Fruit fly (Drosophila melanogaster) whole organism: Measurements from ENCODE around the gene CG7017.

Experiments used
- CG8478 ChIP-seq: fragments of >200 bp; optimal IDR thresholded peaks from 2 replicates; lab custom pipeline; 2018; ENCODE audit warnings: inconsistent platforms
- Dll ChIP-seq: fragments of >200 bp; optimal IDR thresholded peaks from 2 replicates; lab custom pipeline; 2017
- EcR ChIP-seq, 2 experiments: fragments of >200 bp; optimal IDR thresholded peaks; 2 replicates each; lab custom pipeline; 2017; ENCODE audit warnings: missing biosample characterization in 2 of 2, missing genetic modification characterization in 2 of 2, missing genetic modification reagents in 2 of 2
- pan ChIP-seq: fragments of >200 bp; optimal IDR thresholded peaks from 2 replicates; lab custom pipeline; 2017
- psq ChIP-seq: fragments of >200 bp; optimal IDR thresholded peaks from 2 replicates; lab custom pipeline; 2017
- usp ChIP-seq: fragments of >200 bp; optimal IDR thresholded peaks from 2 replicates; lab custom pipeline; 2017; ENCODE audit warnings: missing biosample characterization, missing genetic modification characterization, mixed read lengths

The CG7017 gene

dm6 chr3L:20222617-20223016, 10.7 kb upstream of the CG7017 start:
- TF ChIP-seq usp (GFP tag; lab: Kevin White, UChicago) = no peak
- TF ChIP-seq Dll (lab: Kevin White, UChicago) = no peak
- TF ChIP-seq EcR (GFP tag; optimal IDR thresholded peaks at IDR 0.05; lab: Kevin White, UChicago) = no peak
- no peak for TF ChIP-seq pan
- TF ChIP-seq CG8478 (lab: Kevin White, UChicago) = no peak
- TF ChIP-seq psq (lab: Kevin White, UChicago) = no peak

DNA sequence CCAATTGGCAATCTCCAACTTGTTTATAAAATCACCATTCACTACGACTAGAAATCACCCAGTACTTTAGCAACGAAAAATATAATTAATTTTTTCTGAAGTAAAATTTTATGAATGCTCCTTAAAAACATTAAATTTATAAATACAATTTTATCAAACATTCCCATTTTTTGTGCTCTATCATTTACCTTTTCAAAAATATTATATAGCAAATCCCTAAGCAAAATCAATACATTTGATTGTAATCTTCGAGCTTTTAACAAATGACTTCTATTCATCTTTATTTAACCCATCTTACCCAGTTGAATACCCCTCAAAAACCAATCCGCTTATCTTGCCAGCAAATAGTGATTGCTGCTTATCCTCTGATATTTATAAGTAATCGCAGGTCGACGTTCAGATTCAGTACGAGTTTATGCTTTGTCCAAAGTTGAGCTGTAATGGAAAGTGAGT, 9.5 kb upstream of the CG7017 start, which contains the start of gene CG17145:
TSS of gene CG17145 (plus strand) at position 403 of the 453 bp plus-strand sequence.
- TF ChIP-seq CG8478 (lab: Kevin White, UChicago) (no peak), Dll (lab: Kevin White, UChicago) (no peak), pan (no peak), psq (lab: Kevin White, UChicago) (no peak), EcR (GFP tag; optimal IDR thresholded peaks at IDR 0.05; lab: Kevin White, UChicago) (no peak), usp (GFP tag; lab: Kevin White, UChicago) (no peak)

DNA sequence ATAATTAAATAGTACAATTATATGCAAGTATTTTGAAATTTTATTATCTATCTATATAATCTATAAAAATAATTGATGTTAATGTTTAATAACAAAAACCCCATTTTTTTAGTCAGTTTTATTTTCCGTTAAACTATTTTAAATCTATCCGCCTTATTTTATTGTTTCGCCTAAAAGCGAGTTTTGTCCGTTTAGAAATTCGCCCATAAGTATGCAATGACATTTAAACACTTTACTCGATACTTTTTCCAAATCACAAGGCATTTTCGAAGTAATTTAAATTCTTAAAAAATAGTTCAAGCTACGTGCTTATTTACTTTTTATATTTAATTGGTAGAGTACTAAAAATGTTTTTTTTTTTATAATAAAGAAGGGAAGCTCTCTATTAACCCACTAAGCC, 9.0 kb upstream of the CG7017 start:
- TF ChIP-seq EcR (GFP tag; optimal IDR thresholded peaks at IDR 0.05; lab: Kevin White, UChicago) (no peak), usp (GFP tag; lab: Kevin White, UChicago) (no peak), Dll (lab: Kevin White, UChicago) (no peak), CG8478 (lab: Kevin White, UChicago) (no peak), pan (no peak), psq (lab: Kevin White, UChicago) (no peak)

dm6 chr3L:20220374-20220773, 8.5 kb upstream of the CG7017 start, which contains the start of gene CG6933:
Gene CG6933 (minus strand): TSS chr3L:20220420.
- no peak for TF ChIP-seq pan
- TF ChIP-seq Dll (lab: Kevin White, UChicago) = no peak
- TF ChIP-seq EcR (GFP tag; optimal IDR thresholded peaks at IDR 0.05; lab: Kevin White, UChicago) = no peak
- no peak for TF ChIP-seq psq (lab: Kevin White, UChicago)
- TF ChIP-seq usp (GFP tag; lab: Kevin White, UChicago) = no peak
- no peak for TF ChIP-seq CG8478 (lab: Kevin White, UChicago)

DNA sequence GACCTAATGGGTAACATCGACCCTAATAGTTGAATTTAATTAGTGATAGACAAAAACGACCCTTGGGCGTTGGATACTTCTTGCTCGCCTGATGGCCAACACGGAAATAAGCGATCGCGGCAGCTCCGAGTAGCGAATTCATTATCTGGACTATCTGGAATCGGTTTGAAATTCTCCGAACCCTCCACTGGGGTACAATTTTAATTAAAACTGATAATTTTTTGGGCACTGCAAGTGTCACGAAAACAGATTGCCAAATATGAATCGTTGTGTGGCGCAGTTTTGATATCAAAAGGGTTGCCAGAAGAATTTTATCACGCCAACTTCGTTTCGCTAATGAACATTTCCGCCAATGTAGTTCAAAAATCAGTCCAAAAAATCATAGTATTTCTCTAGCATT, 2.0 kb downstream of the CG7017 start:
- TF ChIP-seq psq (lab: Kevin White, UChicago) (no peak), pan (no peak), EcR (GFP tag; optimal IDR thresholded peaks at IDR 0.05; lab: Kevin White, UChicago) (no peak), CG8478 (lab: Kevin White, UChicago) (no peak), usp (GFP tag; lab: Kevin White, UChicago) (no peak), Dll (lab: Kevin White, UChicago) (no peak)

dm6 chr3L:20209092-20209491, 2.8 kb downstream of the CG7017 start:
- TF ChIP-seq EcR (GFP tag; optimal IDR thresholded peaks at IDR 0.05; lab: Kevin White, UChicago) = no peak
- no peak for TF ChIP-seq CG8478 (lab: Kevin White, UChicago)
- no peak for TF ChIP-seq psq (lab: Kevin White, UChicago)
- TF ChIP-seq pan = no peak

DNA sequence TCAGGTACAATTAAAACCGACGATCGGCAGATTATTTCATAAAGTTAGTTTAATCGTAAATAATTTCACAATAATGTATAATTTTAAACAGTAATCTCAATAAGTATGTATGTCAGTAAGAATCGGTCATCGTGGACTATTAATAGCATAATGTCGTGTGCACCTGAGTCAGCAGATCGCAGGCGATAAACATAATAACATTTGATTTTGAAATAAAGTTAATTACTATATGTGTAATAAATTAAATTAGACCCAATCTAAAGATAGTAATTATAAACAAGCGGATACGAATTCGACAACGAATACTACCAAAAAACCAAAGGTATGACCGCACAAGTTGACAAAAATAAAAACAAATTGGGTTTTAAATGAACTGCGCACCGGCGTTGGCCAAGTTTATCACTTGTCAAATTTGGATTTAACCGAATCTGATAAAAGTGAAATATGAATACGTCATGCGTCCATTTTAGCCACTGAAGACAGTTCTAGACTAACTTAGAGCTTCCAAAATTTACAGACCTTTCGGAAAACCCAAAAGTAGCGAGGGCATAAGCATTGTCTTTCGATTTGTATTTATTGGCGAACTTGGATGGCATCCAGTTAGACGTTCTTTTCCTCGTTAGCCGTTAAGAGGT, 4.9 kb downstream of the CG7017 start, which contains the start of gene CG6996:
TSS of gene CG6996 (plus strand) at position 585 of the 635 bp plus-strand sequence.
- no peak for TF ChIP-seq EcR (GFP tag; optimal IDR thresholded peaks at IDR 0.05; lab: Kevin White, UChicago)
- TF ChIP-seq psq (lab: Kevin White, UChicago) = no peak
- TF ChIP-seq pan = no peak
- TF ChIP-seq CG8478 (lab: Kevin White, UChicago) = no peak
- no peak for TF ChIP-seq Dll (lab: Kevin White, UChicago)
- no peak for TF ChIP-seq usp (GFP tag; lab: Kevin White, UChicago)

DNA sequence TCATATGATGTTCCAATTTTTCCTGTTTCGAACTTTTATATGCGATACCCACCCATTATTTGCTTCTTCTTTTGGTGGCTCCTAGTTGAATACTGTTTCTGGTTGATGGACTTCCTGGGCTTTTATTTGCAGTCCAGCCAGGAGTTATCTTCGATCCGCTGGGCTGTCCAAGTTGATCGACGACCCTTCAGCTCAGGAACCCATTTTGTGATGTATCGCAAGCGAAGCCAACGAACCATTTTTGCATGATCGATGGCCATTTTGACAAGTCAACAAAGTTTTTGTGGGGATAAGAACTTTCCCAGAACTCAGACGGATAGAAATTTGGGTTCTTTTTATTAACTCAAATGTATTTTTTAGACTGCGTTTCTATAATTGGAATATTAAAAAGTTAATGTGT, 6.0 kb downstream of the CG7017 start, which contains the start of gene CG7290:
TSS of gene CG7290 (minus strand) at position 101 of the 400 bp plus-strand sequence.
- no peak for TF ChIP-seq usp (GFP tag; lab: Kevin White, UChicago)
- TF ChIP-seq EcR (GFP tag; optimal IDR thresholded peaks at IDR 0.05; lab: Kevin White, UChicago) = no peak
- TF ChIP-seq pan = no peak
- no peak for TF ChIP-seq psq (lab: Kevin White, UChicago)
- no peak for TF ChIP-seq CG8478 (lab: Kevin White, UChicago)
- no peak for TF ChIP-seq Dll (lab: Kevin White, UChicago)

DNA sequence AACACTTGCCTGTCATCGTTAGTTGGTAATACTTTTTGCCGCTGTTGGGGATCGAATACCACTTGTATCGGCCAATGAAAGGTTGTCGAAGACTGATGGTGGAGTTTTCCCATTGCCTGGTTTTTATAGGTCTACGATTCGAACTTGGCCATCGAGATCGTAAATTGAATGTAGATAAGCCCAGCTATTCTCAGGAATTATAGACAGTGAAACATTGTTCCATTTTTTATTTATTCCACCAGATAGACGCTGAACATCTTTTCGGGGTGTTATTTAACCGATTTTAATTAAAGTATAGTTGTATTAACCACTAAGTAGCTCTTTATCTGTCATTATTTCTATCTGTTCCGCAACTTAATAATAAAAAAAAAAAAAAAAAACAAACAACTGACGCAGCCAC, 8.3 kb downstream of the CG7017 start, which contains the start of gene CG7298:
TSS of gene CG7298 (minus strand) at position 101 of the 400 bp plus-strand sequence.
- no peak for TF ChIP-seq EcR (GFP tag; optimal IDR thresholded peaks at IDR 0.05; lab: Kevin White, UChicago)

DNA sequence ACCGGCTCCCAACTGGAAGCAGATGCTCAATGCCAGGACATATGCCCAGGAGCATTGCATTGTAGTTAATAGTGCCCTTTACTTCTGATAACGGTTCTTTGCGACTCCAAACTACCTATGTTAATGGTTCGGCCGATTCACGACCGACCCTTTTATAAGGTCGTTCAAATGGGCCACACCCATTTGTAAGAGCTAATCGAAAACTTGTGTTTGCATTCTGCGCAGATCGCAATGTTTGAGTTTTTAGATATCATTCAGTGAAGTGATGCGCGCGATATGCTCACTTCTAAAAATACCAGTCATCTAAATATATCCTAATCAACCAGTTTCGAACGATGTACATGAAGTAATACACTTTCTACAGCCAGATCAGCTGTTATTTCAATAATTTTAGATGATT, 10.4 kb downstream of the CG7017 start, which contains the start of gene obst-F:
TSS of gene obst-F (minus strand) at position 101 of the 400 bp plus-strand sequence.
- TF ChIP-seq EcR (GFP tag; optimal IDR thresholded peaks at IDR 0.05; lab: Kevin White, UChicago) = no peak
- TF ChIP-seq CG8478 (lab: Kevin White, UChicago) = no peak
- no peak for TF ChIP-seq usp (GFP tag; lab: Kevin White, UChicago)
- TF ChIP-seq psq (lab: Kevin White, UChicago) = no peak
- no peak for TF ChIP-seq Dll (lab: Kevin White, UChicago)
- TF ChIP-seq pan = no peak

DNA sequence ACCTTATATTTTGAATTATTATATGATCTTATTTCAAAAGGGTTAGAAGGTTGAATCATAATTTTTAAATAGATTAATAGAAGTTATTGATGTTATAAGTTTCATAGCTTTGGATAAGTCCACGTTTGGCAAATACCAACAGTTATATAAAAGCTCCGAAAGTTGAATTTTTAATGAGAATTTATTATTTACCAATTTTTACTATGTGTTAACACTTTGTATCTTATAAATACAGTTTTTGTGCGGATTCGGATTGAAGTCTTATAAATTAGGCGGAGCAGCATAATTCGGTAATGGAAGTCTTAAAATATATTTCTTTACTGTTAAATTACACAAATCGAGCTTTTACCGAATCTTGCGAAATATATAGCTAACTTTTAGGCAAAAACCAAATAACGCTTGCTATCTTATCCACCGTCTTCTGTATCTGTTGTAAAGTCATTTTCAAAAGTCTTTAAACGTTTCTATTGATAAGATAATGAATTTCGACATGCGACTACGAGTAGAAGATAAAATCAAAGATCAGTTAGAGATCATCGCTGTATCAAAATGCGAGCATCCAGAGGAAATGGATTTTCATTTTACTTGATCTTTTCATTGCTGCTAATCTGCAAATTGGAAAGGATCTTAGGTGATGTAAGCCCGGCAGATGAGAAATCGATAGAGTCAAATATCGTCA, 12.2 kb downstream of the CG7017 start, which contains the start of gene CG42833:
TSS of gene CG42833 (plus strand) at position 525 of the 679 bp plus-strand sequence.
- TF ChIP-seq psq (lab: Kevin White, UChicago) (no peak), pan (no peak), EcR (GFP tag; optimal IDR thresholded peaks at IDR 0.05; lab: Kevin White, UChicago) (no peak), CG8478 (lab: Kevin White, UChicago) (no peak), Dll (lab: Kevin White, UChicago) (no peak), usp (GFP tag; lab: Kevin White, UChicago) (no peak)
